Worm (Caenorhabditis elegans) whole organism, midembryonic: ENCODE measurements around the gene B0303.7.

Source experiments
- klf-2 ChIP-seq: fragments of 200-800 bp; sonication (Bioruptor generic); conservative IDR thresholded peaks from 2 replicates; pipeline ENCODE4 v1.3.6; 2022; ENCODE audit warnings: missing genetic modification reagents, missing genetic modification characterization, missing compliant biosample characterization
- ztf-29 ChIP-seq: fragments of 200-800 bp; sonication (Bioruptor generic); IDR thresholded peaks from 2 replicates; pipeline ENCODE4 v1.3.6; 2022; ENCODE audit warnings: missing genetic modification reagents, missing genetic modification characterization, missing compliant biosample characterization

ce11 chrIII:8737391-8737790 is 44.0 kb downstream of the B0303.7 start:
- no peak for TF ChIP-seq klf-2 (GFP tag; lab: Robert Waterston, UW)
- TF ChIP-seq ztf-29, result no peak
